Fruit fly (Drosophila melanogaster) whole organism, embryonic: ENCODE results near the gene Svil.

ENCODE experiments used
- CG11456 ChIP-seq: fragments of 200-800 bp; sonication (Bioruptor generic); IDR thresholded peaks from 3 replicates; pipeline ENCODE4 v1.3.6; 2022; ENCODE audit warnings: missing biosample characterization, missing genetic modification characterization
- CG11696 ChIP-seq: fragments of 200-800 bp; sonication (Bioruptor generic); IDR thresholded peaks from 2 replicates; pipeline ENCODE4 v1.3.6; 2022; ENCODE audit warnings: missing biosample characterization, missing genetic modification characterization
- CG12942 ChIP-seq: fragments of 200-800 bp; sonication (Bioruptor generic); optimal IDR thresholded peaks from 3 replicates; lab custom pipeline; 2016; ENCODE audit warnings: missing biosample characterization, missing genetic modification characterization
- CG13123 ChIP-seq: fragments of 200-800 bp; sonication (Bioruptor generic); optimal IDR thresholded peaks from 2 replicates; lab custom pipeline; 2016; ENCODE audit warnings: missing biosample characterization, missing genetic modification characterization
- CG16779 ChIP-seq: fragments of 200-800 bp; sonication (Bioruptor generic); IDR thresholded peaks from 2 replicates; pipeline ENCODE4 v1.3.6; 2022; ENCODE audit warnings: missing biosample characterization, missing genetic modification characterization
- CG17359 ChIP-seq: fragments of 200-800 bp; sonication (Bioruptor generic); optimal IDR thresholded peaks from 3 replicates; lab custom pipeline; 2018; ENCODE audit warnings: missing biosample characterization, mild to moderate bottlenecking, missing genetic modification characterization, moderate library complexity
- CG17829 ChIP-seq: fragments of 200-800 bp; optimal IDR thresholded peaks from 2 replicates; lab custom pipeline; 2019; ENCODE audit warnings: missing biosample characterization, mild to moderate bottlenecking, missing genetic modification characterization, moderate library complexity
- CG1832 ChIP-seq: fragments of 200-800 bp; sonication (Bioruptor generic); optimal IDR thresholded peaks from 2 replicates; lab custom pipeline; 2017; ENCODE audit warnings: missing biosample characterization, mild to moderate bottlenecking, missing genetic modification characterization, inconsistent platforms
- CG3726 ChIP-seq: fragments of 200-800 bp; sonication (Bioruptor generic); IDR thresholded peaks from 3 replicates; pipeline ENCODE4, ENCODE4 v1.3.6; 2022; ENCODE audit warnings: missing biosample characterization, missing genetic modification characterization
- CG3995 ChIP-seq: fragments of 200-800 bp; sonication (Bioruptor generic); optimal IDR thresholded peaks from 3 replicates; lab custom pipeline; 2016; ENCODE audit warnings: missing biosample characterization, missing genetic modification characterization
- CG4424 ChIP-seq: fragments of 200-800 bp; sonication (Bioruptor generic); optimal IDR thresholded peaks from 3 replicates; lab custom pipeline; 2016; ENCODE audit warnings: missing biosample characterization, missing genetic modification characterization
- CG5180 ChIP-seq: fragments of 200-800 bp; sonication (Bioruptor generic); optimal IDR thresholded peaks from 3 replicates; lab custom pipeline; 2017; ENCODE audit warnings: missing biosample characterization, missing genetic modification characterization, mild to moderate bottlenecking, moderate library complexity, missing genetic modification reagents
- CG7556 ChIP-seq: fragments of 200-800 bp; sonication (Bioruptor generic); optimal IDR thresholded peaks from 2 replicates; lab custom pipeline; 2017; ENCODE audit warnings: missing biosample characterization, mild to moderate bottlenecking, missing genetic modification characterization
- CG7839 ChIP-seq: fragments of 200-800 bp; sonication (Bioruptor generic); optimal IDR thresholded peaks from 3 replicates; lab custom pipeline; 2018; ENCODE audit warnings: missing biosample characterization, mild to moderate bottlenecking, missing genetic modification characterization, moderate library complexity
- Deaf1 ChIP-seq: fragments of 200-800 bp; optimal IDR thresholded peaks from 3 replicates; lab custom pipeline; 2019; ENCODE audit warnings: missing biosample characterization, mild to moderate bottlenecking, missing genetic modification characterization, moderate library complexity
- Dll ChIP-seq: fragments of 200-800 bp; sonication (Bioruptor generic); IDR thresholded peaks from 4 replicates; pipeline ENCODE4 v1.3.6; 2022; ENCODE audit warnings: missing biosample characterization, missing genetic modification characterization; ENCODE audit not compliant: partially characterized antibody
- Doc2 ChIP-seq: fragments of 200-800 bp; sonication (Bioruptor generic); IDR thresholded peaks from 2 replicates; pipeline ENCODE4 v1.3.6; 2022; ENCODE audit warnings: missing biosample characterization, missing genetic modification characterization
- Ets65A ChIP-seq: fragments of 200-800 bp; sonication (Bioruptor generic); peaks from one replicate; lab custom pipeline; 2016; ENCODE audit warnings: missing biosample characterization, missing genetic modification characterization
- Fer1 ChIP-seq: fragments of 200-800 bp; sonication (Bioruptor generic); optimal IDR thresholded peaks from 2 replicates; lab custom pipeline; 2017; ENCODE audit warnings: missing biosample characterization, mild to moderate bottlenecking, missing genetic modification characterization
- HLH54F ChIP-seq: fragments of 200-800 bp; sonication (Bioruptor generic); optimal IDR thresholded peaks from 3 replicates; lab custom pipeline; 2016; ENCODE audit warnings: missing biosample characterization, missing genetic modification characterization
- HLHmδ ChIP-seq: fragments of 200-800 bp; sonication (Bioruptor generic); optimal IDR thresholded peaks from 2 replicates; lab custom pipeline; 2018; ENCODE audit warnings: missing biosample characterization, mild to moderate bottlenecking, missing genetic modification characterization, moderate library complexity
- Lhr ChIP-seq: fragments of 200-800 bp; sonication (Bioruptor generic); optimal IDR thresholded peaks from 3 replicates; lab custom pipeline; 2017; ENCODE audit warnings: mild to moderate bottlenecking, missing biosample characterization, missing genetic modification reagents, missing genetic modification characterization
- Meics ChIP-seq: fragments of 200-800 bp; sonication (Bioruptor generic); optimal IDR thresholded peaks from 2 replicates; lab custom pipeline; 2017; ENCODE audit warnings: missing biosample characterization, mild to moderate bottlenecking, missing genetic modification characterization
- Opbp ChIP-seq: fragments of 200-800 bp; sonication (Bioruptor generic); IDR thresholded peaks from 3 replicates; pipeline ENCODE4 v1.3.6; 2022; ENCODE audit warnings: missing biosample characterization, missing genetic modification characterization; ENCODE audit not compliant: partially characterized antibody
- Rfx ChIP-seq: fragments of 200-800 bp; sonication (Bioruptor generic); IDR thresholded peaks from 2 replicates; pipeline ENCODE4 v1.3.6; 2022; ENCODE audit warnings: missing biosample characterization, missing genetic modification characterization
- Sox102F ChIP-seq: fragments of 200-800 bp; sonication (Bioruptor generic); optimal IDR thresholded peaks from 2 replicates; lab custom pipeline; 2018; ENCODE audit warnings: missing biosample characterization, mild to moderate bottlenecking, missing genetic modification characterization, moderate library complexity
- TFAM ChIP-seq: fragments of 200-800 bp; sonication (Bioruptor generic); optimal IDR thresholded peaks from 2 replicates; lab custom pipeline; 2017; ENCODE audit warnings: missing biosample characterization, missing genetic modification characterization, inconsistent platforms
- Trl ChIP-seq, 3 experiments: fragments of >200 bp in 2 of 3; fragments of 200-800 bp in 1 of 3; sonication (Bioruptor generic) in 1 of 3; optimal IDR thresholded peaks; 2 replicates in 1 of 3; 3 replicates in 2 of 3; lab custom pipeline; 2016 to 2017; ENCODE audit warnings: missing biosample characterization in 1 of 3, missing genetic modification characterization in 1 of 3
- br ChIP-seq: fragments of >200 bp; optimal IDR thresholded peaks from 2 replicates; lab custom pipeline; 2017
- caup ChIP-seq: fragments of 200-800 bp; sonication (Bioruptor generic); optimal IDR thresholded peaks from 3 replicates; lab custom pipeline; 2017; ENCODE audit warnings: missing biosample characterization, mild to moderate bottlenecking, missing genetic modification characterization, moderate library complexity; ENCODE audit not compliant: severe bottlenecking
- crc ChIP-seq: fragments of 200-800 bp; sonication (Bioruptor generic); optimal IDR thresholded peaks from 2 replicates; lab custom pipeline; 2016; ENCODE audit warnings: missing biosample characterization, missing genetic modification characterization
- gt ChIP-seq: fragments of 200-800 bp; sonication (Bioruptor generic); IDR thresholded peaks from 2 replicates; pipeline ENCODE4 v1.3.6; 2022; ENCODE audit warnings: missing biosample characterization, missing genetic modification characterization
- insv ChIP-seq, 2 experiments: fragments of 200-800 bp; sonication (Bioruptor generic); optimal IDR thresholded peaks; 3 replicates each; lab custom pipeline; 2016 to 2018; ENCODE audit warnings: missing biosample characterization in 2 of 2, missing genetic modification characterization in 2 of 2
- kah ChIP-seq: fragments of 200-800 bp; sonication (Bioruptor generic); optimal IDR thresholded peaks from 2 replicates; lab custom pipeline; 2018; ENCODE audit warnings: missing biosample characterization, mild to moderate bottlenecking, missing genetic modification characterization
- lmd ChIP-seq: fragments of 200-800 bp; sonication (Bioruptor generic); IDR thresholded peaks from 2 replicates; pipeline ENCODE4 v1.3.6; 2022; ENCODE audit warnings: missing biosample characterization, missing genetic modification characterization
- mam ChIP-seq: fragments of 200-800 bp; sonication (Bioruptor generic); optimal IDR thresholded peaks from 3 replicates; lab custom pipeline; 2016; ENCODE audit warnings: missing biosample characterization, missing genetic modification characterization
- odd ChIP-seq: fragments of 200-800 bp; sonication (Bioruptor generic); optimal IDR thresholded peaks from 2 replicates; lab custom pipeline; 2017; ENCODE audit warnings: missing biosample characterization, mild to moderate bottlenecking, missing genetic modification characterization
- otp ChIP-seq: fragments of 200-800 bp; sonication (Bioruptor generic); IDR thresholded peaks from 3 replicates; pipeline ENCODE4, ENCODE4 v1.3.6; 2022; ENCODE audit warnings: missing biosample characterization, missing genetic modification characterization
- pan ChIP-seq, 4 experiments: fragments of >200 bp in 3 of 4; fragments of 200-800 bp in 1 of 4; sonication (Bioruptor generic) in 1 of 4; optimal IDR thresholded peaks in 3 of 4; IDR thresholded peaks in 1 of 4; 2 replicates each; pipeline versions ENCODE4 v1.3.6 to Lab custom; 2017 to 2022; ENCODE audit warnings: missing biosample characterization in 2 of 4, missing genetic modification characterization in 2 of 4, mixed read lengths in 1 of 4
- phol ChIP-seq: fragments of 200-800 bp; sonication (Bioruptor generic); optimal IDR thresholded peaks from 3 replicates; lab custom pipeline; 2018; ENCODE audit warnings: missing biosample characterization, mild to moderate bottlenecking, missing genetic modification characterization, moderate library complexity
- slbo ChIP-seq: fragments of 200-800 bp; sonication (Bioruptor generic); IDR thresholded peaks from 2 replicates; pipeline ENCODE4 v1.3.6; 2022; ENCODE audit warnings: missing biosample characterization, missing genetic modification characterization
- slp2 ChIP-seq: fragments of 200-800 bp; sonication (Bioruptor generic); optimal IDR thresholded peaks from 2 replicates; lab custom pipeline; 2016; ENCODE audit warnings: missing biosample characterization, missing genetic modification characterization
- sna ChIP-seq: fragments of 200-800 bp; sonication (Bioruptor generic); IDR thresholded peaks from 2 replicates; pipeline ENCODE4 v1.3.6; 2022; ENCODE audit warnings: missing biosample characterization, missing genetic modification characterization; ENCODE audit not compliant: partially characterized antibody
- sr ChIP-seq: fragments of 200-800 bp; sonication (Bioruptor generic); IDR thresholded peaks from 3 replicates; pipeline ENCODE4 v1.3.6; 2022; ENCODE audit warnings: missing biosample characterization, missing genetic modification characterization
- stc ChIP-seq: fragments of 200-800 bp; sonication (Bioruptor generic); IDR thresholded peaks from 2 replicates; pipeline ENCODE4 v1.3.6; 2022; ENCODE audit warnings: missing biosample characterization, missing genetic modification characterization
- tx ChIP-seq: fragments of 200-800 bp; sonication (Bioruptor generic); optimal IDR thresholded peaks from 2 replicates; lab custom pipeline; 2016; ENCODE audit warnings: missing biosample characterization, missing genetic modification characterization
- zen ChIP-seq: fragments of 200-800 bp; sonication (Bioruptor generic); optimal IDR thresholded peaks from 3 replicates; lab custom pipeline; 2018; ENCODE audit warnings: missing biosample characterization, mild to moderate bottlenecking, missing genetic modification characterization, moderate library complexity
- zf30C ChIP-seq: fragments of 200-800 bp; sonication (Bioruptor generic); optimal IDR thresholded peaks from 3 replicates; lab custom pipeline; 2018; ENCODE audit warnings: missing biosample characterization, mild to moderate bottlenecking, missing genetic modification characterization
- zfh2 ChIP-seq: fragments of 200-800 bp; sonication (Bioruptor generic); optimal IDR thresholded peaks from 2 replicates; lab custom pipeline; 2016; ENCODE audit warnings: missing biosample characterization, missing genetic modification characterization

Gene Svil

dm6 chr3L:2488634-2489033, 111.2 kb downstream of the Svil start, which contains the start of gene CG1146 (continued):
- no peak for TF ChIP-seq CG13123 (GFP tag; lab: Kevin White, UChicago)
- no peak for TF ChIP-seq TFAM
- TF ChIP-seq Dll = no peak

DNA sequence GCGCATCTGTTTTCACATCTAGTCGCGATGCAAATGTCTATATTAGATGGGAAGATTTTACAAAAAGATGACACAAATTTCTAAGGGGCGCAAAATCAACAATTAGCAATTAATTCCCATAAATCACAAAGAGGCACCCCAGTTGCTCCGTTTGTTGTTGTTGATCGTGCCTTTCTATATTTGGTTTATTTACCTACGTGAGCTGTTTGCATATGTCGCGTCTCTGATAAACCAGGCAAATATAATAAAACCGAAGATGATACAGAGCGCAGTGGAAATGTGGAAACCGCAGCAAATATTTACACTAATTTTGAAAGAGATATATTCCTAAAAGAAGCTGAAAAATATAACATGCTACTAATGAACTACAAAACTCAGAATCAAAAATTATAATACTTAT, 112.0 kb downstream of the Svil start:
- TF ChIP-seq zf30C (no peak), CG7839 (tag; lab: Kevin White, UChicago) (peak; percentile 4), Sox102F (peak; percentile 39), CG3726 (GFP tag; lab: Robert Waterston, UW) (no peak), CG4424 (GFP tag; lab: Kevin White, UChicago) (no peak), otp (GFP tag; lab: Robert Waterston, UW) (no peak; the same call in 2 of the 3 replicates), gt (GFP tag; lab: Robert Waterston, UW) (no peak), HLHmδ (GFP tag; lab: Kevin White, UChicago) (peak; percentile 27), tx (GFP tag; lab: Kevin White, UChicago) (no peak), Rfx (GFP tag; lab: Robert Waterston, UW) (no peak), Opbp (GFP tag; lab: Robert Waterston, UW) (no peak), lmd (GFP tag; lab: Robert Waterston, UW) (no peak), Doc2 (GFP tag; lab: Robert Waterston, UW) (no peak), caup (GFP tag; lab: Kevin White, UChicago) (no peak), Lhr (GFP tag; lab: Kevin White, UChicago) (peak; percentile 12), pan (optimal IDR thresholded peaks at IDR 0.05; lab: Kevin White, UChicago) (no peak), pan (GFP tag; optimal IDR thresholded peaks at IDR 0.05 in 1 of 2, IDR thresholded peaks at IDR 0.05 in 1 of 2) (peak in 1 of 2 experiments; percentile 9), mam (GFP tag; lab: Kevin White, UChicago) (no peak), sna (GFP tag; lab: Robert Waterston, UW) (no peak), CG5180 (peak; percentile 70), insv (GFP tag; optimal IDR thresholded peaks at IDR 0.05; lab: Kevin White, UChicago) (no peak), CG1832 (GFP tag; lab: Kevin White, UChicago) (no peak), HLH54F (GFP tag; lab: Kevin White, UChicago) (no peak), zen (tag; lab: Kevin White, UChicago) (peak; percentile 33), br (no peak), Deaf1 (tag; lab: Kevin White, UChicago) (no peak), zfh2 (no peak), CG17359 (tag; lab: Kevin White, UChicago) (peak; percentile 75), CG11456 (GFP tag; lab: Robert Waterston, UW) (no peak), Fer1 (GFP tag; lab: Kevin White, UChicago) (peak; percentile 76), Trl (optimal IDR thresholded peaks at IDR 0.05; lab: Kevin White, UChicago) (no peak), Trl (GFP tag; optimal IDR thresholded peaks at IDR 0.05; lab: Kevin White, UChicago) (no peak), slbo (GFP tag; lab: Robert Waterston, UW) (no peak), CG7556 (GFP tag; lab: Kevin White, UChicago) (peak; percentile 33), Meics (peak; percentile 22), phol (tag; lab: Kevin White, UChicago) (no peak), CG17829 (tag; lab: Kevin White, UChicago) (peak; percentile 0), odd (GFP tag; lab: Kevin White, UChicago) (peak; percentile 47), kah (GFP tag; lab: Kevin White, UChicago) (peak; percentile 36), slp2 (GFP tag; lab: Kevin White, UChicago) (no peak), CG16779 (GFP tag; lab: Robert Waterston, UW) (no peak), crc (GFP tag; lab: Kevin White, UChicago) (no peak), Ets65A (GFP tag; lab: Kevin White, UChicago) (no peak), CG11696 (GFP tag; lab: Robert Waterston, UW) (0 out of 2 replicates have a peak, but pooled peaks have one; percentile 17), stc (no peak), CG3995 (GFP tag; lab: Kevin White, UChicago) (no peak), CG12942 (GFP tag; lab: Kevin White, UChicago) (no peak), sr (GFP tag; lab: Robert Waterston, UW) (no peak; the same call in 2 of the 3 replicates)
